Fruit fly (Drosophila melanogaster): Measurements from ENCODE around the gene Fuca.

The Fuca gene

dm6 chr3L:11511243-11511642 lies 11.3 kb downstream of the Fuca start:
- TF ChIP-seq CG15514 (GFP tag; optimal IDR thresholded peaks at IDR 0.05) (peak; percentile 32), CG17829 (tag; optimal IDR thresholded peaks at IDR 0.05) (peak; percentile 9), ken (GFP tag; IDR thresholded peaks at IDR 0.05) (no peak), amos (GFP tag; IDR thresholded peaks at IDR 0.05; ENCODE audit: partially characterized antibody) (peak; percentile 58), ftz-f1 (GFP tag; optimal IDR thresholded peaks at IDR 0.05) (no peak), zen (tag; optimal IDR thresholded peaks at IDR 0.05) (no peak), CG10366 (GFP tag; IDR thresholded peaks at IDR 0.05) (no peak), chinmo (GFP tag; IDR thresholded peaks at IDR 0.05; ENCODE audit: partially characterized antibody) (0 out of 4 replicates have a peak, but pooled peaks have one; percentile 38), CG3838 (GFP tag; optimal IDR thresholded peaks at IDR 0.05) (no peak), gfzf (GFP tag; optimal IDR thresholded peaks at IDR 0.05) (peak; percentile 33), pzg (GFP tag; optimal IDR thresholded peaks at IDR 0.05) (peak; percentile 13), unpg (GFP tag; optimal IDR thresholded peaks at IDR 0.05) (no peak), CG17361 (GFP tag; IDR thresholded peaks at IDR 0.05) (peak; percentile 33; the same call in 1 of the 3 replicates), jing (GFP tag; optimal IDR thresholded peaks at IDR 0.05) (no peak), stwl (tag; optimal IDR thresholded peaks at IDR 0.05) (peak; percentile 81), pita (GFP tag; optimal IDR thresholded peaks at IDR 0.05) (peak; percentile 60), MESR4 (GFP tag; optimal IDR thresholded peaks at IDR 0.05) (no peak), z (GFP tag; IDR thresholded peaks at IDR 0.05) (peak; percentile 81), CG16813 (GFP tag; IDR thresholded peaks at IDR 0.05; ENCODE audit: partially characterized antibody) (peak; percentile 50; the same call in 1 of the 3 replicates), CoRest (tag; optimal IDR thresholded peaks at IDR 0.05) (peak; percentile 23), Bgb (GFP tag; IDR thresholded peaks at IDR 0.05; ENCODE audit: partially characterized antibody) (peak; percentile 64), Abd-B (GFP tag; optimal IDR thresholded peaks at IDR 0.05) (peak; percentile 64), CG31441 (GFP tag; IDR thresholded peaks at IDR 0.05) (no peak), exex (tag; optimal IDR thresholded peaks at IDR 0.05) (peak; percentile 5), ab (GFP tag; optimal IDR thresholded peaks at IDR 0.05) (no peak), CG8290 (GFP tag; optimal IDR thresholded peaks at IDR 0.05) (no peak), CG8290 (tag; optimal IDR thresholded peaks at IDR 0.05) (peak in 1 of 2 experiments; percentile 16), sug (tag; optimal IDR thresholded peaks at IDR 0.05) (peak; percentile 22), bsh (GFP tag; optimal IDR thresholded peaks at IDR 0.05) (no peak), Lhr (GFP tag; optimal IDR thresholded peaks at IDR 0.05) (peak; percentile 22), bigmax (GFP tag; optimal IDR thresholded peaks at IDR 0.05) (peak; percentile 88), CG14710 (tag; optimal IDR thresholded peaks at IDR 0.05) (peak; percentile 12), CG13287 (GFP tag; IDR thresholded peaks at IDR 0.05; ENCODE audit: partially characterized antibody) (peak; percentile 50), CG15601 (tag; optimal IDR thresholded peaks at IDR 0.05) (peak; percentile 24), Scr (GFP tag; IDR thresholded peaks at IDR 0.05; ENCODE audit: partially characterized antibody) (0 out of 2 replicates have a peak, but pooled peaks have one; percentile 20), bbx (GFP tag; IDR thresholded peaks at IDR 0.05; ENCODE audit: partially characterized antibody) (0 out of 2 replicates have a peak, but pooled peaks have one; percentile 20), Dek (tag; optimal IDR thresholded peaks at IDR 0.05) (peak; percentile 39), CG15479 (GFP tag; optimal IDR thresholded peaks at IDR 0.05) (no peak), cad (GFP tag; optimal IDR thresholded peaks at IDR 0.05) (no peak), CG2199 (GFP tag; IDR thresholded peaks at IDR 0.05) (peak; percentile 89), CG5953 (GFP tag; IDR thresholded peaks at IDR 0.05) (no peak), CG5180 (GFP tag; optimal IDR thresholded peaks at IDR 0.05) (no peak), sd (tag; optimal IDR thresholded peaks at IDR 0.05) (peak; percentile 15), CG18011 (GFP tag; optimal IDR thresholded peaks at IDR 0.05) (no peak), fd64A (GFP tag; optimal IDR thresholded peaks at IDR 0.05) (no peak), Dp (GFP tag; optimal IDR thresholded peaks at IDR 0.05) (peak; percentile 10), CG12659 (GFP tag; optimal IDR thresholded peaks at IDR 0.05) (peak; percentile 31), HLHmδ (GFP tag; optimal IDR thresholded peaks at IDR 0.05) (no peak), wor (GFP tag; IDR thresholded peaks at IDR 0.05) (no peak)
